Fruit fly (Drosophila melanogaster): ENCODE measurements around the gene CG14712.

Gene CG14712

DNA sequence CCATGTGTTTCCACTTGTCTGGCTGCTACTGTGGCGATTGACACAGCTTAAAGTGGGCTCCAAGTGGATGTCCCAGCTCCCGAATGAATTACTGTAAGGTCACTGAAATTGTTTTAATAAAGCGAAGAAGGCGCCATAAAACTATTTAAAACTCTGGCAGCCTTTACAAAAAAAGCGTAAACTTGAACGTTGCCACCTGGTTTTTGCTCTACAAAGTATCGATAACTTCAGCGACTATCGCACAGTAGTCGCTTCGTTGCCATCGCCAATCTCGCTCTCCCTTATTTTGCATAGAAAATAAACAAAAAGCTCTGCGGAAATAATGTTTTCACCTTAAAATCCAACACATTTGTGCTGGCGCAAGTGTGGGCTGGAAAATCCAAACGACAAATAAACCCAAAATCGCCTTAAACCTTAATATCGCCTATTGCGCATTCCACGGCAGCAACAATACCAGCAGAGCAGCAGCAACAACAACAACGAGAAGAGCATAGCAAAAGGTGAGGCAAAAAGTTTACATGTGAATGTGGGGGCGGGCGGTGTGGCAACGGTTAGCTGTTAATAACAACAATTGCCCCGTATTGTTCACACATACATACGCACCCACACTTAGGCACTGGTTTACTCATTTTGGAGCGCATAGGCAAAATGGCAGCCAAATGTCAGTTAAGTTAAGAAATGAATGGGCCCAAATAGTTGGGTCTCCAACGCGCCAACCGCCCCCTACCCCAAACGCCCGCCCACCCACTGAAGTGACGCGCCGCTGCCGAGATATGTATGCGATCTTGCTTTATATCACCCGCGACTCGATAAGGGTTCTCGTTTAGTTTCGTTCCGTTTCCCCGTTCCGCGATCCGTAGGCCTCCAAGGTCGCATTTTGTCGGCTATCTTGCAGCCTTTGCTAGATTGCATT is 47.0 kb upstream of the CG14712 start, which contains the start of gene wkd (continued):
- TF ChIP-seq Fer1 (GFP tag; optimal IDR thresholded peaks at IDR 0.05): no peak
- no peak for TF ChIP-seq disco-r (GFP tag; optimal IDR thresholded peaks at IDR 0.05)
- no peak for TF ChIP-seq Bdp1 (GFP tag; optimal IDR thresholded peaks at IDR 0.05)
- peak in 1 of 2 experiments; percentile 61 for TF ChIP-seq Trl (optimal IDR thresholded peaks at IDR 0.05)
- no peak for TF ChIP-seq Trl (GFP tag; optimal IDR thresholded peaks at IDR 0.05)
- TF ChIP-seq CG2199 (GFP tag; IDR thresholded peaks at IDR 0.05): no peak
- TF ChIP-seq HLHmδ (GFP tag; optimal IDR thresholded peaks at IDR 0.05): no peak
- TF ChIP-seq HLH4C (GFP tag; IDR thresholded peaks at IDR 0.05; ENCODE audit: partially characterized antibody): peak; percentile 78
- peak; percentile 82 for TF ChIP-seq Med (GFP tag)
- TF ChIP-seq CG17186 (GFP tag; optimal IDR thresholded peaks at IDR 0.05): peak; percentile 5
- peak; percentile 13 for TF ChIP-seq Hmr (GFP tag; optimal IDR thresholded peaks at IDR 0.05)
- peak; percentile 70 for TF ChIP-seq CG14860 (GFP tag; IDR thresholded peaks at IDR 0.05; ENCODE audit: partially characterized antibody)
- TF ChIP-seq CTCF (GFP tag; optimal IDR thresholded peaks at IDR 0.05): peak; percentile 53
- peak; percentile 95 for TF ChIP-seq CG6791 (GFP tag; IDR thresholded peaks at IDR 0.05; ENCODE audit: partially characterized antibody)
- peak; percentile 39 for TF ChIP-seq CG12299 (tag; optimal IDR thresholded peaks at IDR 0.05)
- TF ChIP-seq CG9797 (GFP tag; optimal IDR thresholded peaks at IDR 0.05): peak; percentile 5
- no peak for TF ChIP-seq CG6689 (GFP tag; IDR thresholded peaks at IDR 0.05)
- no peak for TF ChIP-seq CG2120 (GFP tag; optimal IDR thresholded peaks at IDR 0.05)
- TF ChIP-seq CG43689 (GFP tag; IDR thresholded peaks at IDR 0.05): no peak
- peak; percentile 86 for TF ChIP-seq Doc3 (GFP tag; IDR thresholded peaks at IDR 0.05; ENCODE audit: partially characterized antibody)
- peak; percentile 90 for TF ChIP-seq Dp (GFP tag; optimal IDR thresholded peaks at IDR 0.05)
- peak; percentile 45 for TF ChIP-seq sd (tag; optimal IDR thresholded peaks at IDR 0.05)
- TF ChIP-seq CG14050 (GFP tag; IDR thresholded peaks at IDR 0.05): no peak
- TF ChIP-seq Side (GFP tag; optimal IDR thresholded peaks at IDR 0.05): no peak
- no peak for TF ChIP-seq CG9876 (GFP tag; optimal IDR thresholded peaks at IDR 0.05)
- peak; percentile 57; the same call in 1 of the 2 replicates for TF ChIP-seq CG9932 (GFP tag; IDR thresholded peaks at IDR 0.05)
- peak; percentile 81 for TF ChIP-seq CG42726 (GFP tag; IDR thresholded peaks at IDR 0.05; ENCODE audit: partially characterized antibody)
- TF ChIP-seq CG10267 (tag; optimal IDR thresholded peaks at IDR 0.05): no peak
- no peak for TF ChIP-seq CG2875 (GFP tag; optimal IDR thresholded peaks at IDR 0.05)
- TF ChIP-seq ems (GFP tag; optimal IDR thresholded peaks at IDR 0.05): no peak
- TF ChIP-seq lov (optimal IDR thresholded peaks at IDR 0.05): no peak
- TF ChIP-seq lov (GFP tag; IDR thresholded peaks at IDR 0.05): no peak
- TF ChIP-seq sqz (GFP tag; optimal IDR thresholded peaks at IDR 0.05): no peak
- no peak for TF ChIP-seq danr (GFP tag; IDR thresholded peaks at IDR 0.05)
- TF ChIP-seq CG4617 (GFP tag; optimal IDR thresholded peaks at IDR 0.05; ENCODE audit: borderline replicate concordance): peak; percentile 87
- peak; percentile 23 for TF ChIP-seq Mad (GFP tag; optimal IDR thresholded peaks at IDR 0.05)
- TF ChIP-seq chinmo (GFP tag; IDR thresholded peaks at IDR 0.05; ENCODE audit: partially characterized antibody): peak; percentile 83; the same call in 3 of the 4 replicates
- TF ChIP-seq p53 (GFP tag; optimal IDR thresholded peaks at IDR 0.05): no peak
- no peak for TF ChIP-seq CG2202 (tag; optimal IDR thresholded peaks at IDR 0.05)
- no peak for TF ChIP-seq CG17328 (GFP tag; IDR thresholded peaks at IDR 0.05)
- peak; percentile 19 for TF ChIP-seq CG30403 (GFP tag; optimal IDR thresholded peaks at IDR 0.05)
- TF ChIP-seq ssp (GFP tag; IDR thresholded peaks at IDR 0.05): no peak
- TF ChIP-seq Dll (GFP tag; IDR thresholded peaks at IDR 0.05; ENCODE audit: partially characterized antibody): peak; percentile 87
- peak in 1 of 3 experiments; percentile 6 for TF ChIP-seq Stat92E (GFP tag; optimal IDR thresholded peaks at IDR 0.05)
- TF ChIP-seq vfl (GFP tag; optimal IDR thresholded peaks at IDR 0.05): peak; percentile 11
- TF ChIP-seq YL-1 (GFP tag; optimal IDR thresholded peaks at IDR 0.05): peak; percentile 83
- 0 out of 2 replicates have a peak, but pooled peaks have one; percentile 14 for TF ChIP-seq klu (GFP tag; IDR thresholded peaks at IDR 0.05)
- no peak for TF ChIP-seq unpg (GFP tag; optimal IDR thresholded peaks at IDR 0.05)
- TF ChIP-seq CG2129 (GFP tag; IDR thresholded peaks at IDR 0.05; ENCODE audit: partially characterized antibody): peak; percentile 50; the same call in 1 of the 2 replicates

Data from whole organism, embryonic.